Fruit fly (Drosophila melanogaster): Measurements from ENCODE around the gene frc.

DNA sequence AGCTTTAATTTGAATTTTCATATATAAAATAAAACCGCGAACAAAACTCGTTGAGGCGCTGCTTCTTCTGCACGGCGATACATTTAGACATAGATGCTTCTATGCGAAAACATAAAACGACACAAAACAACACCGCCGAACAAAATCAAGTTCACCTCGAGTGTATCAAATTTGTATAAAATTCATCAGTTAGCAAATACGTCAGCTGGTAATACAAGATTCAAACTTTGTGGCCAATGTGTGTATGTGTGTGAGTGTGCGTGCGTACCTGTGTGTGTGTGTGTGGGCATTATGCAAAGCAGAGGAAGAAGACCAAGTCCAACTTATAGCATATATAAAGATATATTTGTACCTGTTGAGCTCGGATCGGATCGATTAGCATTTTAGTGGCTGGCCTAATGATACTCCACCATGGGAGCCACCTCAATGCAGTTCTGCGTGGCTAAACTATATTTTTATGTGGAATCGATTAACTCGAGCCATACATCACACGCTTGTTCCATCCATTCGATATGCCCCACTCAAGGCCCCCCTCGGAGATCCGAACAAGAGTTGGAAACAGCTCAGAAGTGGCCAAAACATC, 38.5 kb downstream of the frc start:
- TF ChIP-seq lbe (GFP tag; optimal IDR thresholded peaks at IDR 0.05) (no peak), Dip2 (GFP tag; IDR thresholded peaks at IDR 0.05) (no peak), E2f1 (GFP tag; IDR thresholded peaks at IDR 0.05) (no peak), slp2 (GFP tag; optimal IDR thresholded peaks at IDR 0.05) (no peak)
